Fruit fly (Drosophila melanogaster): Measurements from ENCODE around the gene aus.

DNA sequence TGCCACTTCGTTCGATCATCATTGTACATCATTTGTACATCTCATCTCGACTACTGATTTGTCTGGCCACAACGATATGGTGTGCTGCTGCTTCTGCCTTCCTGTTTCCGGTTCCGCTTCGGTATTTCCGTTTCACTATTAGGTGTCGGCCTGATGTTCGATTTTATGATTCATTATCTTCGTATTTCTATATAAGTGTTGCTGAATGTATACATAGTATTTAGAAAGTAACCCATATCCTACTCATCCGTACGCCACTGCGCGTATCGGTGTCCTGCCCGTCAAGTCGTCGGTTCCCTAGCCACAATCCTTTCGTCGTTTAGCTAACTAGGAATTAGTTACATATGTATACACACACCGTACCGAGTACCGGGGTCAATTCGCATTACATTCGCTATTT, 30.3 kb downstream of the aus start:
- TF ChIP-seq kay (GFP tag; ENCODE audit: borderline replicate concordance) = no peak
- TF ChIP-seq CG5204 (GFP tag; optimal IDR thresholded peaks at IDR 0.05) = no peak
- TF ChIP-seq CG7045 (GFP tag; optimal IDR thresholded peaks at IDR 0.05) = no peak
- TF ChIP-seq Mnt (GFP tag; optimal IDR thresholded peaks at IDR 0.05) = no peak
- TF ChIP-seq pad (GFP tag; optimal IDR thresholded peaks at IDR 0.05) = no peak
- TF ChIP-seq bab1 (GFP tag; optimal IDR thresholded peaks at IDR 0.05) = peak; percentile 11
- no peak for TF ChIP-seq CG1620 (GFP tag; optimal IDR thresholded peaks at IDR 0.05)
- no peak for TF ChIP-seq toe (GFP tag; optimal IDR thresholded peaks at IDR 0.05)
- no peak for TF ChIP-seq CG33017 (tag; optimal IDR thresholded peaks at IDR 0.05)
- TF ChIP-seq tj (GFP tag; optimal IDR thresholded peaks at IDR 0.05) = no peak
- TF ChIP-seq CG12768 (GFP tag; optimal IDR thresholded peaks at IDR 0.05) = no peak

All from whole organism, adult.